Worm (Caenorhabditis elegans): ENCODE results near the gene Y62H9A.3.

Gene Y62H9A.3

DNA sequence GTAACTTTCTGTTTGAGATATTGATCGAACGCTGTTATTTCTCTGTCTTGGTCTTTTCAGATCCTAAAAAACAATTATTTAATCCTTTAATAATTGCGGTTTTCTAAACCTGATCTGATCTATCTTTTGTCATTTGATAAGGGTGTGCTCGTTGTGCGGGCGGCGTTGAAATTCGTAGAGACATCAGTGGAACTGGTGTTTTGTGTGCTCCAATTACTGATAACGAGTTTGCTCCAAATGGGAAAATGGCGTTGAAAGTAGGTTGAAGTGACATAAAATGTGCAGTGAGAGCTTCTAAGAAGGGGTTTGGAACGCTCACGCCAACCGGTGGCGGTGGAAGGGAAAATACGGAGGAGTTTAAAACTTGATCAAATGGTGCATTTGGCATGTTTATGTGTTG, 25.3 kb downstream of the Y62H9A.3 start:
- TF ChIP-seq him-1 (tag; optimal IDR thresholded peaks at IDR 0.05) = no peak
- no peak for TF ChIP-seq W03F9.2 (tag; optimal IDR thresholded peaks at IDR 0.05)
- no peak for TF ChIP-seq dao-5 (tag; optimal IDR thresholded peaks at IDR 0.05)

DNA sequence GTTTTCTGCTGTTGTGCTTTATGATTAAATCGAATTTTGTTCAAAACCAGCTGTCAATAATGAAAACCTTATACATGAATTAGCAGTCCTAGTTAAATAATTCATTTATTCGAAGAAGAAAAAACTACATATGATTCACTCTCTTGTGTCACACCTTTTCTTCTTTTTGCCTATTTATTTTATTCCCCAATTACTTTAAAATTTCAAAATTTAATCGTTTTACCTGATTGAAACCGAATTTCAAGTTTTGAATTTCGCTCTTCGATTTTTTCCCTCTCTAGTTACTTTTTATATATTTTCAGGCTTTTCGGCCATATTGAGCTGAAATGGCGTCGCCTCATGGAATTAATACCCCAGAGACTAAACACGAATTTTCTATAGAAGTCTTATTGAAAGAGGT, 27.3 kb downstream of the Y62H9A.3 start, which contains the start of gene xtr-1:
xtr-1 (plus strand) TSS at position 301 of the 400 bp plus-strand sequence.
- TF ChIP-seq W03F9.2 (tag; optimal IDR thresholded peaks at IDR 0.05) = no peak

DNA sequence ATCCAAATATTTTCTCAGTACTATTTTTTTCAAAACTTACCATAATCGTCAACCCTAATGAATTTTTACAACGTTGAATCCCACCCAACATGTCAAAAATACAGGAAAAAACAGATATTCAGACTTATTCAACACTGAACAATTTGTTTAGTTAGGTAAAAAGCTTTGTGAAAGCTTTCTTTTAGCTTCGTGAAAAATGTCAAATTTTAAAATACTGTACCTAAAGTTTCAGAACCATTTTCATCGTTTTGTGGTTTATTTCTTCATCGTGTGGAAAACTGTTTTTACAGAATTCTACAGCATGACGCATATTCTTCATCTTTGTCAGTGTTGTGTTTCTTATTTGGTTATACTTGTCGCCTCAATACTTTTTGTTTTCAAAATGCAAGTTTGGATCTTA, 29.2 kb downstream of the Y62H9A.3 start, which contains the start of gene F54F7.14:
F54F7.14 (plus strand) TSS at position 301 of the 400 bp plus-strand sequence.
- TF ChIP-seq dao-5 (tag; optimal IDR thresholded peaks at IDR 0.05) = no peak
- TF ChIP-seq W03F9.2 (tag; optimal IDR thresholded peaks at IDR 0.05) = no peak
- TF ChIP-seq him-1 (tag; optimal IDR thresholded peaks at IDR 0.05) = no peak

DNA sequence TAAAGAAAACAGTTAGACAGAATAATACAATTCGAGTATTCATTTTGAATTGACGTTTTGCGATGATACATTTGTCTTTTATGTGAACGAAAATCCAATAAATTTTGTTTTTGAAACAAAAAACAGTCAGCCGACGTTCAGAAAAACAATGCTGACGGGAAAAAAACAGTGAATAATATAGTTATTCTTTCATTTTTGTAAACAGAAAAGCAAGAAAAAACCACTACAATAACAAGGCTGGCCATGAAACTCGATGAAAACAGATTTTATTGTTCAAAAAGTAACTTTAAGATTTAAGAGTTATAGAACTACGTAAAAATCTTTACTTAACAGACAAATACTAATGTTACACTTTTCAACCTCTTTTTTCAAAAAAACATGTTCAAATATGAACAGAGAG, 29.7 kb downstream of the Y62H9A.3 start, which contains the start of gene F54F7.3:
F54F7.3 (minus strand) TSS at position 101 of the 400 bp plus-strand sequence.
- TF ChIP-seq him-1 (tag; optimal IDR thresholded peaks at IDR 0.05) (no peak), W03F9.2 (tag; optimal IDR thresholded peaks at IDR 0.05) (no peak), dao-5 (tag; optimal IDR thresholded peaks at IDR 0.05) (no peak)

DNA sequence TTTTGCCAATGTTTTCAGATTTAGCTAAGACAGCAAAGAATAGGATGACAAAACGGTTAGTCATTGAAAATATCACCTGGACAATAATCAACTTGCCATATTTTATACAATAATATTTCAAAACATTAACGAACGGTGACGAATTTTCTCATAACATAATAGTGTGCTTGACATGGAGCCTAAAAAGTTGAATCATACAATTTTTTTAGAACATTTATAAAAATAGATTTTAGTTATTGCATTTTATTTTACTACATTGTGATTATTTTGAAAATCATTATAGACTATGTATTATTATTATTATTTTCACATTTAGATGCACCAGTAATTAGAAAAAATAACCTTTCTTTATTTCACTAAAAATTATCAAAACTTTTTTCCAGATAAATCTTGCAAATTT, 31.2 kb downstream of the Y62H9A.3 start, which contains the start of gene F54F7.9:
F54F7.9 (minus strand) TSS at position 101 of the 400 bp plus-strand sequence.
- TF ChIP-seq him-1 (tag; optimal IDR thresholded peaks at IDR 0.05) (no peak), W03F9.2 (tag; optimal IDR thresholded peaks at IDR 0.05) (no peak), dao-5 (tag; optimal IDR thresholded peaks at IDR 0.05) (no peak)

DNA sequence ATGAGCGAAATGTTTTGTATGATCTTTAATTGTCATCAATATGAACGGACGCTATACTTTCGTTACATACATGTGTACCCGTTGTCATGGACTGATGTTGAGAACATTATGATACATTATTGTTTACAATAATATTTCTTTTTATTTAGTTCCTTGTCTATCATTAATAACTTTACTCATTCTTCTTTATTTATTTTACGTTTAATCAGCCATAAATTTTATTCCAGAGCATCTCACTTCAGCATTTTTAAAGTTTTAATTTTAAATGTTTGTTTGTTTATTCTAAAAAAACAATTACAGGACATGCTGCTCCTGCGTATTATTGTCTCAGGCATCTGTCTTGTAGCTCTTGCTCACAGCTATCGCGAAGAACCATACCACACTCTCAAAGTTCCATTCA, 36.4 kb downstream of the Y62H9A.3 start, which contains the start of gene F54F7.2:
F54F7.2 (plus strand) TSS at position 301 of the 400 bp plus-strand sequence.
- no peak for TF ChIP-seq him-1 (tag; optimal IDR thresholded peaks at IDR 0.05)
- TF ChIP-seq dao-5 (tag; optimal IDR thresholded peaks at IDR 0.05) = no peak
- TF ChIP-seq W03F9.2 (tag; optimal IDR thresholded peaks at IDR 0.05) = no peak

DNA sequence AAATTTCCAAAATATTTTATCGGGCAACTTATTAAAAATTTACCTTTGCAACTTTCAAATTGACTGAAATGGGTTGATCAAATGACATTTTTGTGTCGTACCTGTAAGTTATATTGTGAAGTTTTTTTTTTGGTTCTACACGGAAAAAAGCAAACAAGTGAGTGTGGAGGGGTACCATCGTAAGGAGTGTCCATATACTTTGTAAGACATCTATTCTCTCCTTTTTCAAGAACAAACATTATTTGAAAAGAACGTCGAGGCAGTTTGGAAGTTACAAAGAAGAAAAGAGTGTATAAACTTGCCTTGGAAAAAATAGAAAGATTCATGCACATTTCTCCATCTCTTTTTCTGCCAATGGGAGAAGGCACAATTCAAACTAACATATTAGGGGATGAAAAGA, 42.4 kb downstream of the Y62H9A.3 start, which contains the start of gene taf-7.1:
taf-7.1 (minus strand) TSS at position 101 of the 400 bp plus-strand sequence.
- no peak for TF ChIP-seq W03F9.2 (tag; optimal IDR thresholded peaks at IDR 0.05)
- no peak for TF ChIP-seq him-1 (tag; optimal IDR thresholded peaks at IDR 0.05)
- no peak for TF ChIP-seq dao-5 (tag; optimal IDR thresholded peaks at IDR 0.05)
